Fruit fly (Drosophila melanogaster) whole organism, adult: ENCODE results near the gene CG7135.
A peak's percentile ranks its signal among the peaks of the same experiment; 100 is the strongest.

Source experiments
- CG11617 ChIP-seq: fragments of 200-800 bp; sonication (Bioruptor generic); optimal IDR thresholded peaks from 2 replicates; lab custom pipeline; 2017; ENCODE audit warnings: mild to moderate bottlenecking, missing biosample characterization, missing genetic modification reagents, missing genetic modification characterization
- CG12768 ChIP-seq: fragments of 200-800 bp; sonication (Bioruptor generic); optimal IDR thresholded peaks from 2 replicates; lab custom pipeline; 2017; ENCODE audit warnings: missing biosample characterization, missing genetic modification characterization, mild to moderate bottlenecking, moderate library complexity, missing genetic modification reagents
- CG14711 ChIP-seq: fragments of 200-800 bp; sonication (Bioruptor generic); optimal IDR thresholded peaks from 2 replicates; lab custom pipeline; 2018; ENCODE audit warnings: missing biosample characterization, mild to moderate bottlenecking, missing genetic modification characterization, moderate library complexity
- CG1620 ChIP-seq: fragments of 200-800 bp; sonication (Bioruptor generic); optimal IDR thresholded peaks from 2 replicates; lab custom pipeline; 2016; ENCODE audit warnings: missing biosample characterization, missing genetic modification characterization
- CG33017 ChIP-seq: fragments of 200-800 bp; sonication (Bioruptor generic); optimal IDR thresholded peaks from 2 replicates; lab custom pipeline; 2018; ENCODE audit warnings: missing biosample characterization, mild to moderate bottlenecking, missing genetic modification characterization, moderate library complexity
- CG5204 ChIP-seq: fragments of 200-800 bp; sonication (Bioruptor generic); optimal IDR thresholded peaks from 2 replicates; lab custom pipeline; 2016; ENCODE audit warnings: missing biosample characterization, missing genetic modification characterization
- CG7045 ChIP-seq: fragments of 200-800 bp; sonication (Bioruptor generic); optimal IDR thresholded peaks from 2 replicates; lab custom pipeline; 2017; ENCODE audit warnings: missing biosample characterization, mild to moderate bottlenecking, missing genetic modification characterization
- CG7101 ChIP-seq: fragments of 200-800 bp; sonication (Bioruptor generic); optimal IDR thresholded peaks from 2 replicates; lab custom pipeline; 2018; ENCODE audit warnings: missing biosample characterization, mild to moderate bottlenecking, missing genetic modification characterization, moderate library complexity
- Clk ChIP-seq: fragments of 200-800 bp; sonication (Bioruptor generic); optimal IDR thresholded peaks from 2 replicates; lab custom pipeline; 2017; ENCODE audit warnings: missing biosample characterization, missing genetic modification characterization
- Crg-1 ChIP-seq: fragments of 200-800 bp; sonication (Bioruptor generic); optimal IDR thresholded peaks from 2 replicates; lab custom pipeline; 2016; ENCODE audit warnings: missing biosample characterization, missing genetic modification characterization
- Hr96 ChIP-seq: fragments of 200-800 bp; sonication (Bioruptor generic); optimal IDR thresholded peaks from 2 replicates; lab custom pipeline; 2016; ENCODE audit warnings: missing biosample characterization, missing genetic modification characterization
- Mnt ChIP-seq: fragments of 200-800 bp; sonication (Bioruptor generic); optimal IDR thresholded peaks from 2 replicates; lab custom pipeline; 2016; ENCODE audit warnings: missing biosample characterization, mild to moderate bottlenecking, missing genetic modification characterization
- bab1 ChIP-seq: fragments of 200-800 bp; sonication (Bioruptor generic); optimal IDR thresholded peaks from 3 replicates; lab custom pipeline; 2019; ENCODE audit warnings: missing biosample characterization, mild to moderate bottlenecking, missing genetic modification characterization, moderate library complexity
- cic ChIP-seq: fragments of 200-800 bp; sonication (Bioruptor generic); optimal IDR thresholded peaks from 2 replicates; lab custom pipeline; 2017; ENCODE audit warnings: missing biosample characterization, mild to moderate bottlenecking, missing genetic modification characterization, moderate library complexity
- cnc ChIP-seq, 2 experiments: fragments of >200 bp; optimal IDR thresholded peaks; 2 replicates each; lab custom pipeline; 2017
- kay ChIP-seq: fragments of 200-800 bp; sonication (Bioruptor generic); peaks from one replicate; lab custom pipeline; 2016; ENCODE audit warnings: missing biosample characterization, missing genetic modification characterization, borderline replicate concordance
- ovo ChIP-seq: fragments of 200-800 bp; sonication (Bioruptor generic); optimal IDR thresholded peaks from 2 replicates; lab custom pipeline; 2016; ENCODE audit warnings: missing biosample characterization, missing genetic modification characterization
- pad ChIP-seq: fragments of 200-800 bp; sonication (Bioruptor generic); optimal IDR thresholded peaks from 3 replicates; lab custom pipeline; 2017; ENCODE audit warnings: missing biosample characterization, missing genetic modification characterization, mild to moderate bottlenecking, moderate library complexity, missing genetic modification reagents
- tj ChIP-seq: fragments of 200-800 bp; sonication (Bioruptor generic); optimal IDR thresholded peaks from 3 replicates; lab custom pipeline; 2017; ENCODE audit warnings: missing biosample characterization, mild to moderate bottlenecking, missing genetic modification characterization, moderate library complexity
- toe ChIP-seq: fragments of 200-800 bp; sonication (Bioruptor generic); optimal IDR thresholded peaks from 2 replicates; lab custom pipeline; 2016; ENCODE audit warnings: missing biosample characterization, missing genetic modification characterization

The CG7135 gene

dm6 chrX:18101098-18101711 is 2.2 kb upstream of the CG7135 start, which contains the start of gene Mvb12:
Gene Mvb12, minus strand, starts transcription at chrX:18101314.
- no peak for TF ChIP-seq pad
- peak; percentile 50 for TF ChIP-seq Mnt (GFP tag; lab: Kevin White, UChicago)
- peak; percentile 86 for TF ChIP-seq tj (GFP tag; lab: Kevin White, UChicago)
- peak in 1 of 2 experiments; percentile 72 for TF ChIP-seq cnc (optimal IDR thresholded peaks at IDR 0.05; lab: Kevin White, UChicago)
- peak; percentile 25 for TF ChIP-seq CG7101 (tag; lab: Kevin White, UChicago)
- no peak for TF ChIP-seq CG11617 (GFP tag; lab: Kevin White, UChicago)
- TF ChIP-seq bab1 (GFP tag; lab: Kevin White, UChicago) = peak; percentile 34
- TF ChIP-seq CG1620 (GFP tag; lab: Kevin White, UChicago) = peak; percentile 31

- TF ChIP-seq CG14711 (no peak), toe (GFP tag; lab: Kevin White, UChicago) (peak; percentile 15), Hr96 (peak; percentile 15), Clk (no peak), CG33017 (tag; lab: Kevin White, UChicago) (no peak)
Observed at dm6 chrX:18101778-18102177, 1.7 kb upstream of the CG7135 start, which contains the start of gene Taf8. Gene Taf8, plus strand, starts transcription at chrX:18101970.

DNA sequence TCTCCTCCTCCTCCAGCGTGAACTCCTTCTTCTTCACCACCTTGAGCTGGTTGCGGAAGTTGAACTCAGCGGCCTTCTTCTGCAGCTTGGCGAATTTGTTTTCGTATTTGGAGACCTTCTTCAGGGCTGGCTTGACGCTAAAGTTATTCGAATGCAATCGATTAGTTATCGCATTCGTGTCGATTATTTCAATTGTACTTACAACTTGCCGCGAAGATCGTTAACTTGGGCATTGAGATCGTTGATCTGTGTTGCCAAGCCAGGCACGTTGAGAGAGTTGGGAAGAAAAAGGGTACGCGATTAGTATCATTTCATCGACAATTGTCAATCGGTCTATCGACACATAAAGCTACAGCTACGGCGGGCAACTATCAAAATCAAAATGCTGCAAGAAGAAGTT is 3.2 kb downstream of the CG7135 start:
- TF ChIP-seq Hr96 = no peak
- no peak for TF ChIP-seq kay
- no peak for TF ChIP-seq ovo (GFP tag; lab: Kevin White, UChicago)
- no peak for TF ChIP-seq CG11617 (GFP tag; lab: Kevin White, UChicago)
- no peak for TF ChIP-seq Mnt (GFP tag; lab: Kevin White, UChicago)
- TF ChIP-seq cic (GFP tag; lab: Kevin White, UChicago) = no peak
- no peak for TF ChIP-seq CG1620 (GFP tag; lab: Kevin White, UChicago)
- no peak for TF ChIP-seq cnc (optimal IDR thresholded peaks at IDR 0.05; lab: Kevin White, UChicago)
- no peak for TF ChIP-seq toe (GFP tag; lab: Kevin White, UChicago)
- TF ChIP-seq bab1 (GFP tag; lab: Kevin White, UChicago) = no peak
- no peak for TF ChIP-seq Crg-1 (GFP tag; lab: Kevin White, UChicago)
- TF ChIP-seq CG12768 (GFP tag; lab: Kevin White, UChicago) = no peak
- no peak for TF ChIP-seq CG33017 (tag; lab: Kevin White, UChicago)
- no peak for TF ChIP-seq Clk
- TF ChIP-seq tj (GFP tag; lab: Kevin White, UChicago) = no peak
- no peak for TF ChIP-seq CG7045 (GFP tag; lab: Kevin White, UChicago)

DNA sequence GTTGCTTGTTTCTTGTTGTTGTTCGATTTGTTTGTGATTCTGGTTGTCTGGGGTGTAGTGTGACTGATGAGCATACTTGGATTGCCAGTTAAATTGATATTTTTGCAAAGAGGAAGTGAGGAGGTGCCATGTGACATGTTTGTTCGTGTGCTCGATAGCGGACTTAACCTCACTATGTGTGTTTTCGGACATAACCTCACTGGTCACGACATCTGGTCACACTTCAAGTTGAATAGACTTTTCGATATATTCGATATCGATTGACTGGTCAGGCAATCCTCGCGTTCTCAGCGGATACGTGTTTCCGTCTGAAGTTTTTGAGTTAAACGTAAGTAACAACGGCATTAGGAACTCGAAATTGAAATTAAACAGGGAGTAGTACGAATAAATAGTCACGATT is 5.2 kb downstream of the CG7135 start:
- no peak for TF ChIP-seq toe (GFP tag; lab: Kevin White, UChicago)
- TF ChIP-seq CG1620 (GFP tag; lab: Kevin White, UChicago) = no peak
- no peak for TF ChIP-seq CG33017 (tag; lab: Kevin White, UChicago)
- TF ChIP-seq tj (GFP tag; lab: Kevin White, UChicago) = no peak
- no peak for TF ChIP-seq Crg-1 (GFP tag; lab: Kevin White, UChicago)
- no peak for TF ChIP-seq CG11617 (GFP tag; lab: Kevin White, UChicago)
- TF ChIP-seq CG12768 (GFP tag; lab: Kevin White, UChicago) = no peak
- no peak for TF ChIP-seq CG5204 (GFP tag; lab: Kevin White, UChicago)
- TF ChIP-seq cic (GFP tag; lab: Kevin White, UChicago) = no peak
- no peak for TF ChIP-seq CG14711
- no peak for TF ChIP-seq Mnt (GFP tag; lab: Kevin White, UChicago)

dm6 chrX:18114770-18115169 is 11.3 kb downstream of the CG7135 start:
- TF ChIP-seq tj (GFP tag; lab: Kevin White, UChicago) (no peak), ovo (GFP tag; lab: Kevin White, UChicago) (no peak), CG33017 (tag; lab: Kevin White, UChicago) (no peak), Crg-1 (GFP tag; lab: Kevin White, UChicago) (no peak), CG14711 (no peak), cnc (optimal IDR thresholded peaks at IDR 0.05; lab: Kevin White, UChicago) (no peak), kay (no peak), CG1620 (GFP tag; lab: Kevin White, UChicago) (no peak), CG7045 (GFP tag; lab: Kevin White, UChicago) (no peak), toe (GFP tag; lab: Kevin White, UChicago) (no peak), Hr96 (no peak), cic (GFP tag; lab: Kevin White, UChicago) (no peak), Mnt (GFP tag; lab: Kevin White, UChicago) (no peak)

DNA sequence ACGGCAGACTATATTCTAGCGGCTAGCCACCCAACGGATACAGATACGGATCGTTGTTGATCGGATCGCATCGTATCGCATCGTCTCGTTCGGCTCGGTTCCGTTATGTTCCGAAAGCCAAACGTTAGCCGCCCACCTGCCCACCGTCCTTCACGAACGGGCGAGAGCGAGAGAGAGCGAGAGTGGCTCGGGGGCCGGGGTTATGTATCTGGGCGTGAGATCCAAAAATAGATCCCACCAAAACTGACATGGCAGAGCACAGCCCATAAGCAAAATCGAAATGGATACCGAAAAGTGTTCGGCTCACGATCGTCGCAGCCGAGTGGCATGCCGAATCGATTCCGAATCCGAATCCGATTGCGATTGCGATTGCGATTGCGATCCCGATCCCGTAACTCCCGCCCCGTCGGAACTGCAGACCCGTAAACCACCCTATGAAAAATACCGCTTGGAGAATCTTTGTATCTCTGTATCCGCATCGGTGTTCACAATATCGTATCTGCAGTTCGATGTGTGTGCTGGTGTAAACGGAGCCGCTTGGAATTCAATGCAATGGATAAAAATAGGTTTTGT is 13.4 kb downstream of the CG7135 start, which contains the start of gene wupA:
TSS of gene wupA (minus strand) at position 112 of the 573 bp plus-strand sequence.
- no peak for TF ChIP-seq bab1 (GFP tag; lab: Kevin White, UChicago)
- TF ChIP-seq CG5204 (GFP tag; lab: Kevin White, UChicago) = no peak
- TF ChIP-seq kay = peak; percentile 9
- no peak for TF ChIP-seq CG1620 (GFP tag; lab: Kevin White, UChicago)
- TF ChIP-seq CG14711 = no peak
- no peak for TF ChIP-seq Hr96
- no peak for TF ChIP-seq CG33017 (tag; lab: Kevin White, UChicago)
